Fruit fly (Drosophila melanogaster) whole organism, embryonic: ENCODE measurements around the gene GstD7.

Experiments used
- BEAF-32 ChIP-seq: fragments of 200-800 bp; sonication (Bioruptor generic); optimal IDR thresholded peaks from 3 replicates; lab custom pipeline; 2017; ENCODE audit warnings: missing biosample characterization, missing genetic modification characterization, mild to moderate bottlenecking, moderate library complexity, missing genetic modification reagents
- Bgb ChIP-seq: fragments of 200-800 bp; sonication (Bioruptor generic); IDR thresholded peaks from 2 replicates; pipeline ENCODE4 v1.3.6; 2022; ENCODE audit warnings: missing biosample characterization, missing genetic modification characterization; ENCODE audit not compliant: partially characterized antibody
- Bteb2 ChIP-seq: fragments of 200-800 bp; sonication (Bioruptor generic); optimal IDR thresholded peaks from 2 replicates; lab custom pipeline; 2016; ENCODE audit warnings: missing biosample characterization, missing genetic modification characterization
- CG11560 ChIP-seq: fragments of 200-800 bp; sonication (Bioruptor generic); IDR thresholded peaks from 3 replicates; pipeline ENCODE4 v1.3.6; 2022; ENCODE audit warnings: missing biosample characterization, missing genetic modification characterization
- CG12659 ChIP-seq: fragments of 200-800 bp; sonication (Bioruptor generic); optimal IDR thresholded peaks from 3 replicates; lab custom pipeline; 2017; ENCODE audit warnings: mild to moderate bottlenecking, missing biosample characterization, missing genetic modification reagents, missing genetic modification characterization
- CG12769 ChIP-seq: fragments of 200-800 bp; sonication (Bioruptor generic); optimal IDR thresholded peaks from 2 replicates; lab custom pipeline; 2019; ENCODE audit warnings: missing biosample characterization, mild to moderate bottlenecking, missing genetic modification characterization, moderate library complexity
- CG13424 ChIP-seq: fragments of 200-800 bp; sonication (Bioruptor generic); optimal IDR thresholded peaks from 2 replicates; lab custom pipeline; 2019; ENCODE audit warnings: missing biosample characterization, mild to moderate bottlenecking, missing genetic modification characterization, moderate library complexity
- CG13624 ChIP-seq: fragments of 200-800 bp; sonication (Bioruptor generic); optimal IDR thresholded peaks from 2 replicates; lab custom pipeline; 2016; ENCODE audit warnings: missing biosample characterization, missing genetic modification characterization
- CG14860 ChIP-seq: fragments of 200-800 bp; sonication (Bioruptor generic); IDR thresholded peaks from 3 replicates; pipeline ENCODE4 v1.3.6; 2022; ENCODE audit warnings: missing biosample characterization, missing genetic modification characterization; ENCODE audit not compliant: partially characterized antibody
- CG16813 ChIP-seq: fragments of 200-800 bp; sonication (Bioruptor generic); IDR thresholded peaks from 3 replicates; pipeline ENCODE4 v1.3.6; 2022; ENCODE audit warnings: missing biosample characterization, missing genetic modification characterization; ENCODE audit not compliant: partially characterized antibody
- CG17328 ChIP-seq: fragments of 200-800 bp; sonication (Bioruptor generic); IDR thresholded peaks from 2 replicates; pipeline ENCODE4 v1.3.6; 2022; ENCODE audit warnings: missing biosample characterization, missing genetic modification characterization
- CG17829 ChIP-seq: fragments of 200-800 bp; optimal IDR thresholded peaks from 2 replicates; lab custom pipeline; 2019; ENCODE audit warnings: missing biosample characterization, mild to moderate bottlenecking, missing genetic modification characterization, moderate library complexity
- CG30020 ChIP-seq: fragments of 200-800 bp; optimal IDR thresholded peaks from 2 replicates; lab custom pipeline; 2019; ENCODE audit warnings: missing biosample characterization, mild to moderate bottlenecking, missing genetic modification characterization, moderate library complexity
- CG3407 ChIP-seq: fragments of 200-800 bp; sonication (Bioruptor generic); optimal IDR thresholded peaks from 2 replicates; lab custom pipeline; 2018; ENCODE audit warnings: missing biosample characterization, mild to moderate bottlenecking, missing genetic modification characterization
- CG3995 ChIP-seq: fragments of 200-800 bp; sonication (Bioruptor generic); optimal IDR thresholded peaks from 3 replicates; lab custom pipeline; 2016; ENCODE audit warnings: missing biosample characterization, missing genetic modification characterization
- CG6175 ChIP-seq: fragments of 200-800 bp; sonication (Bioruptor generic); IDR thresholded peaks from 3 replicates; pipeline ENCODE4 v1.3.6; 2022; ENCODE audit warnings: missing biosample characterization, missing genetic modification characterization
- CG8924 ChIP-seq: fragments of 200-800 bp; optimal IDR thresholded peaks from 3 replicates; lab custom pipeline; 2019; ENCODE audit warnings: missing biosample characterization, mild to moderate bottlenecking, missing genetic modification characterization, moderate library complexity
- CG9727 ChIP-seq: fragments of 200-800 bp; sonication (Bioruptor generic); optimal IDR thresholded peaks from 3 replicates; lab custom pipeline; 2017; ENCODE audit warnings: missing biosample characterization, mild to moderate bottlenecking, missing genetic modification characterization
- Dbx ChIP-seq: fragments of 200-800 bp; sonication (Bioruptor generic); IDR thresholded peaks from 3 replicates; pipeline ENCODE4 v1.3.6; 2022; ENCODE audit warnings: missing biosample characterization, missing genetic modification characterization
- Dp ChIP-seq: fragments of 200-800 bp; sonication (Bioruptor generic); optimal IDR thresholded peaks from 2 replicates; lab custom pipeline; 2018; ENCODE audit warnings: missing biosample characterization, mild to moderate bottlenecking, missing genetic modification characterization, moderate library complexity
- Dref ChIP-seq: fragments of 200-800 bp; sonication (Bioruptor generic); IDR thresholded peaks from 2 replicates; pipeline ENCODE4 v1.3.6; 2022; ENCODE audit warnings: missing biosample characterization, missing genetic modification characterization
- Ets65A ChIP-seq: fragments of 200-800 bp; sonication (Bioruptor generic); peaks from one replicate; lab custom pipeline; 2016; ENCODE audit warnings: missing biosample characterization, missing genetic modification characterization
- HmgZ ChIP-seq: fragments of 200-800 bp; sonication (Bioruptor generic); optimal IDR thresholded peaks from 2 replicates; lab custom pipeline; 2018; ENCODE audit warnings: missing biosample characterization, mild to moderate bottlenecking, missing genetic modification characterization
- MESR4 ChIP-seq: fragments of 200-800 bp; sonication (Bioruptor generic); optimal IDR thresholded peaks from 2 replicates; lab custom pipeline; 2018; ENCODE audit warnings: missing biosample characterization, mild to moderate bottlenecking, missing genetic modification characterization, moderate library complexity
- Max ChIP-seq: fragments of 200-800 bp; sonication (Bioruptor generic); optimal IDR thresholded peaks from 2 replicates; lab custom pipeline; 2016; ENCODE audit warnings: missing biosample characterization, mild to moderate bottlenecking, missing genetic modification characterization
- Med ChIP-seq: fragments of 200-800 bp; sonication (Bioruptor generic); peaks from one replicate; lab custom pipeline; 2016; ENCODE audit warnings: missing biosample characterization, missing genetic modification characterization, mild to moderate bottlenecking, inconsistent platforms, moderate library complexity
- Rfx ChIP-seq: fragments of 200-800 bp; sonication (Bioruptor generic); IDR thresholded peaks from 2 replicates; pipeline ENCODE4 v1.3.6; 2022; ENCODE audit warnings: missing biosample characterization, missing genetic modification characterization
- Scr ChIP-seq: fragments of 200-800 bp; sonication (Bioruptor generic); IDR thresholded peaks from 2 replicates; pipeline ENCODE4 v1.3.6; 2022; ENCODE audit warnings: missing biosample characterization, missing genetic modification characterization; ENCODE audit not compliant: partially characterized antibody
- Side ChIP-seq: fragments of 200-800 bp; sonication (Bioruptor generic); optimal IDR thresholded peaks from 2 replicates; lab custom pipeline; 2016; ENCODE audit warnings: missing biosample characterization, missing genetic modification characterization
- Sin3A ChIP-seq: fragments of >200 bp; optimal IDR thresholded peaks from 2 replicates; lab custom pipeline; 2018
- YL-1 ChIP-seq: fragments of 200-800 bp; sonication (Bioruptor generic); optimal IDR thresholded peaks from 3 replicates; lab custom pipeline; 2017; ENCODE audit warnings: missing biosample characterization, mild to moderate bottlenecking, missing genetic modification characterization
- bbx ChIP-seq: fragments of 200-800 bp; sonication (Bioruptor generic); IDR thresholded peaks from 2 replicates; pipeline ENCODE4 v1.3.6; 2022; ENCODE audit warnings: missing biosample characterization, missing genetic modification characterization; ENCODE audit not compliant: partially characterized antibody
- ci ChIP-seq: fragments of 200-800 bp; sonication (Bioruptor generic); IDR thresholded peaks from 3 replicates; pipeline ENCODE4 v1.3.6; 2022; ENCODE audit warnings: missing biosample characterization, missing genetic modification characterization
- crp ChIP-seq, 2 experiments: fragments of 200-800 bp; sonication (Bioruptor generic); optimal IDR thresholded peaks; 2 replicates in 1 of 2; 3 replicates in 1 of 2; lab custom pipeline; 2017; ENCODE audit warnings: missing biosample characterization in 2 of 2, missing genetic modification characterization in 2 of 2, mild to moderate bottlenecking in 1 of 2, moderate library complexity in 1 of 2
- ewg ChIP-seq: fragments of 200-800 bp; sonication (Bioruptor generic); optimal IDR thresholded peaks from 3 replicates; lab custom pipeline; 2017; ENCODE audit warnings: mild to moderate bottlenecking, missing biosample characterization, missing genetic modification reagents, missing genetic modification characterization
- ftz-f1 ChIP-seq: fragments of 200-800 bp; sonication (Bioruptor generic); optimal IDR thresholded peaks from 2 replicates; lab custom pipeline; 2016; ENCODE audit warnings: missing biosample characterization, missing genetic modification characterization
- gfzf ChIP-seq: fragments of 200-800 bp; sonication (Bioruptor generic); optimal IDR thresholded peaks from 2 replicates; lab custom pipeline; 2016; ENCODE audit warnings: missing biosample characterization, mild to moderate bottlenecking, missing genetic modification characterization, moderate library complexity
- hbn ChIP-seq: fragments of 200-800 bp; sonication (Bioruptor generic); IDR thresholded peaks from 2 replicates; pipeline ENCODE4 v1.3.6; 2022; ENCODE audit warnings: missing biosample characterization, missing genetic modification characterization; ENCODE audit not compliant: partially characterized antibody
- ken ChIP-seq: fragments of 200-800 bp; sonication (Bioruptor generic); IDR thresholded peaks from 3 replicates; pipeline ENCODE4 v1.3.6; 2022; ENCODE audit warnings: missing biosample characterization, missing genetic modification characterization
- nau ChIP-seq: fragments of 200-800 bp; sonication (Bioruptor generic); optimal IDR thresholded peaks from 3 replicates; lab custom pipeline; 2017; ENCODE audit warnings: missing biosample characterization, mild to moderate bottlenecking, missing genetic modification characterization, missing genetic modification reagents
- nmo ChIP-seq: fragments of 200-800 bp; sonication (Bioruptor generic); optimal IDR thresholded peaks from 2 replicates; lab custom pipeline; 2018; ENCODE audit warnings: missing biosample characterization, mild to moderate bottlenecking, missing genetic modification characterization, moderate library complexity
- pan ChIP-seq, 4 experiments: fragments of >200 bp in 3 of 4; fragments of 200-800 bp in 1 of 4; sonication (Bioruptor generic) in 1 of 4; optimal IDR thresholded peaks in 3 of 4; IDR thresholded peaks in 1 of 4; 2 replicates each; pipeline versions ENCODE4 v1.3.6 to Lab custom; 2017 to 2022; ENCODE audit warnings: missing biosample characterization in 2 of 4, missing genetic modification characterization in 2 of 4, mixed read lengths in 1 of 4
- row ChIP-seq: fragments of 200-800 bp; sonication (Bioruptor generic); IDR thresholded peaks from 3 replicates; pipeline ENCODE4 v1.3.6; 2022; ENCODE audit warnings: missing biosample characterization, missing genetic modification characterization
- sisA ChIP-seq: fragments of 200-800 bp; sonication (Bioruptor generic); IDR thresholded peaks from 2 replicates; pipeline ENCODE4 v1.3.6; 2022; ENCODE audit warnings: missing biosample characterization, missing genetic modification characterization
- trem ChIP-seq: fragments of 200-800 bp; optimal IDR thresholded peaks from 3 replicates; lab custom pipeline; 2019; ENCODE audit warnings: missing biosample characterization, mild to moderate bottlenecking, missing genetic modification characterization, moderate library complexity
- zen2 ChIP-seq: fragments of 200-800 bp; sonication (Bioruptor generic); IDR thresholded peaks from 3 replicates; pipeline ENCODE4 v1.3.6; 2022; ENCODE audit warnings: missing biosample characterization, missing genetic modification characterization; ENCODE audit not compliant: partially characterized antibody

The GstD7 gene

DNA sequence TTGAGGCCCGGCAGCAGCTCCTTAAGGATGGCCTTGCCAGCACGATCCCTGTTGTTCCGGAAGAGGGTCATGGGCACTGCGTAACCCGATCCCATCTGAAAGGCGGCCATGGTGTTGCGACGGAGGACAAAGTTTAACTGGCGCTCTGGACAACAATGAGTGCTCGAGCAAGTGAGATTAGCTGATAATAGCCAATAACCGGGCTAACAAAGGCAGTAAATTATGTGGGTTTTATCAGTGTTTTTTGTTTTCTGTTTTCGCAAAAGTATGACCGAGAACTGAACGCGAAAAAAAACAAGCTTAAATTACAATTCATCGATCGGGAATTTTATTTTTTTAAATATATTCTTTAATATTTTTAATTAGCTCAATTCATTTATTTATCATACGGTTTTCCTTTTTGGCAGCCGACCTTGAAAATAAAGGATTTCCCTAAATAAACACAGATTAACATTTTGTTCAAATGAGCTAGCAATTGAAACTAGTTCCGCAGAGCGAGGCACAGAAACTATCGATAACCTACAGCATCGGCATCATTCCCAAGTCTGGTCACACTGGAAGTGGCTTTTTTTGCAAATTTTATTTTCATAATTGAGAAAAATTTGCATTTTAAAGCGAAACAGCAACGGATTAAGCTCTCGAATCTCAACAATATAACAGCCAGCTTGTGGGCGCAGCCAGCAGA, 35.1 kb downstream of the GstD7 start, which contains the start of the genes Dip-C and pps (continued):
- TF ChIP-seq BEAF-32 (GFP tag; lab: Kevin White, UChicago) (peak; percentile 82), hbn (peak; percentile 73), CG30020 (tag; lab: Kevin White, UChicago) (peak; percentile 27), bbx (GFP tag; lab: Robert Waterston, UW) (peak; percentile 80), CG14860 (GFP tag; lab: Robert Waterston, UW) (peak; percentile 35; the same call in 1 of the 3 replicates), trem (tag; lab: Kevin White, UChicago) (peak; percentile 57), ftz-f1 (GFP tag; lab: Kevin White, UChicago) (peak; percentile 78), CG16813 (GFP tag; lab: Robert Waterston, UW) (peak; percentile 70), CG9727 (GFP tag; lab: Kevin White, UChicago) (peak; percentile 28), sisA (no peak), Ets65A (peak; percentile 22), ken (GFP tag; lab: Robert Waterston, UW) (no peak), pan (optimal IDR thresholded peaks at IDR 0.05; lab: Kevin White, UChicago) (no peak), pan (GFP tag; optimal IDR thresholded peaks at IDR 0.05 in 1 of 2, IDR thresholded peaks at IDR 0.05 in 1 of 2) (peak in 1 of 2 experiments; percentile 9), Dbx (GFP tag; lab: Robert Waterston, UW) (no peak), CG17829 (tag; lab: Kevin White, UChicago) (peak; percentile 56), Bgb (GFP tag; lab: Robert Waterston, UW) (peak; percentile 74), CG12769 (tag; lab: Kevin White, UChicago) (no peak), nmo (GFP tag; lab: Kevin White, UChicago) (peak; percentile 40), Sin3A (peak; percentile 61), gfzf (GFP tag; lab: Kevin White, UChicago) (peak; percentile 80), Rfx (GFP tag; lab: Robert Waterston, UW) (0 out of 2 replicates have a peak, but pooled peaks have one; percentile 12), Scr (GFP tag; lab: Robert Waterston, UW) (peak; percentile 76), CG17328 (GFP tag; lab: Robert Waterston, UW) (no peak), YL-1 (peak; percentile 84), row (GFP tag; lab: Robert Waterston, UW) (peak; percentile 73), CG8924 (tag; lab: Kevin White, UChicago) (peak; percentile 37), Med (GFP tag; lab: Kevin White, UChicago) (peak; percentile 44), nau (GFP tag; lab: Kevin White, UChicago) (no peak), zen2 (GFP tag; lab: Robert Waterston, UW) (peak; percentile 55; the same call in 2 of the 3 replicates)

DNA sequence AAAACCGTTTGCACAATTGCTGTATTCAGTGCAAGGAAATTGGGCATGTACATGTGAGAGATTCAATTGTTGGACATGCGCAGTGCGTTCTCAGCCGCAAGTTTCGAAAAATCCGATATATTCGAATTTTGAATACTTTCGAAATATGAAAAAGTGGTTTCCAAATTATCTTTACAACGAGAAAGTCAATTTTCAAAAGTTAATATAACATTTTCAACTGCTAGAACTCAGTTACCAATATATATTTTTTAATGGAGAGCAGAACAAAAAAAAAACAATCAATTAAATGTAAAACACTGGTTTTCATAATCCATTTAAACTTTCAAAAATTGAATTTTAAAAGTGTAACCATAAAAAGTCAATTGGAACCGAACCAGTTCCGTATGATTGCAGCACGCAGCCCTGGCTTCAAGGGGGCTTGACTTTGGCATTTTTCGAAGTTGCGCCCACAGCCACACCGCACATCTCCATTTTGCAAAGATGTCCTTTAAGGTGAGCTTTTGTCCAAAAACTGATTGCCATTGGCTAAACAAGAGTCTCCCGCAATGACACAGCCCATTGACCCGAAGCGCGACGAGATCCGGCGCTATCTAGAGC, 44.2 kb downstream of the GstD7 start, which contains the start of the genes Scgbeta and CG17202:
Scgbeta (minus strand) TSS at position 51 of the 597 bp plus-strand sequence.
CG17202 (plus strand) TSS at position 390 of the 597 bp plus-strand sequence.
- 0 out of 3 replicates have a peak, but pooled peaks have one; percentile 29 for TF ChIP-seq ci (GFP tag; lab: Robert Waterston, UW)
- peak; percentile 45; the same call in 1 of the 2 replicates for TF ChIP-seq Dref (GFP tag; lab: Robert Waterston, UW)
- TF ChIP-seq Bteb2, result peak; percentile 7
- peak; percentile 62 for TF ChIP-seq HmgZ (tag; lab: Kevin White, UChicago)
- TF ChIP-seq CG3407, result no peak
- no peak for TF ChIP-seq CG11560 (tag; lab: Robert Waterston, UW)
- peak; percentile 75 for TF ChIP-seq MESR4 (GFP tag; lab: Kevin White, UChicago)
- TF ChIP-seq Side (GFP tag; lab: Kevin White, UChicago), result peak; percentile 11
- peak; percentile 30 for TF ChIP-seq CG13624 (GFP tag; lab: Kevin White, UChicago)
- 0 out of 2 replicates have a peak, but pooled peaks have one; percentile 40 for TF ChIP-seq Rfx (GFP tag; lab: Robert Waterston, UW)
- TF ChIP-seq CG13424 (tag; lab: Kevin White, UChicago), result peak; percentile 41
- TF ChIP-seq CG12659 (GFP tag; lab: Kevin White, UChicago), result peak; percentile 44
- TF ChIP-seq ewg (GFP tag; lab: Kevin White, UChicago), result peak; percentile 92
- peak; percentile 89 for TF ChIP-seq row (GFP tag; lab: Robert Waterston, UW)
- peak; percentile 66 for TF ChIP-seq Dp (GFP tag; lab: Kevin White, UChicago)
- peak; percentile 23 for TF ChIP-seq Max (GFP tag; lab: Kevin White, UChicago)
- TF ChIP-seq CG6175 (GFP tag; lab: Robert Waterston, UW), result no peak
- peak in 1 of 2 experiments; percentile 11 for TF ChIP-seq crp (GFP tag; optimal IDR thresholded peaks at IDR 0.05; lab: Kevin White, UChicago)
- TF ChIP-seq CG3995 (GFP tag; lab: Kevin White, UChicago), result no peak
